Fruit fly (Drosophila melanogaster): Measurements from ENCODE around the gene CG9519.
A peak's percentile ranks its signal among the peaks of the same experiment; 100 is the strongest.

Gene CG9519

dm6 chrX:14840417-14840872, 15.7 kb downstream of the CG9519 start (continued):
- TF ChIP-seq CG2678 (tag; optimal IDR thresholded peaks at IDR 0.05) (peak; percentile 71), zf30C (GFP tag; optimal IDR thresholded peaks at IDR 0.05) (peak; percentile 67), CG15269 (tag; optimal IDR thresholded peaks at IDR 0.05) (peak; percentile 72), nerfin-1 (tag; optimal IDR thresholded peaks at IDR 0.05) (peak; percentile 2), CG11696 (GFP tag; IDR thresholded peaks at IDR 0.05) (0 out of 2 replicates have a peak, but pooled peaks have one; percentile 19), E2f1 (GFP tag; IDR thresholded peaks at IDR 0.05) (peak; percentile 60; the same call in 1 of the 2 replicates), CG9727 (GFP tag; optimal IDR thresholded peaks at IDR 0.05) (peak; percentile 28), CG12391 (tag; optimal IDR thresholded peaks at IDR 0.05) (peak; percentile 63), slou (GFP tag; optimal IDR thresholded peaks at IDR 0.05) (no peak), lab (GFP tag; optimal IDR thresholded peaks at IDR 0.05) (peak; percentile 42), CG16815 (GFP tag; optimal IDR thresholded peaks at IDR 0.05) (no peak), Ssrp (tag; optimal IDR thresholded peaks at IDR 0.05) (peak; percentile 12), tgo (GFP tag; IDR thresholded peaks at IDR 0.05) (peak; percentile 56; the same call in 2 of the 3 replicates), CG17361 (GFP tag; IDR thresholded peaks at IDR 0.05) (0 out of 3 replicates have a peak, but pooled peaks have one; percentile 43), az2 (GFP tag; optimal IDR thresholded peaks at IDR 0.05) (peak; percentile 38), lmd (GFP tag; IDR thresholded peaks at IDR 0.05) (peak; percentile 47; the same call in 1 of the 2 replicates), Fer2 (tag; optimal IDR thresholded peaks at IDR 0.05) (no peak), ATbp (GFP tag; optimal IDR thresholded peaks at IDR 0.05) (no peak), Hr3 (GFP tag; optimal IDR thresholded peaks at IDR 0.05) (peak; percentile 22), Asciz (GFP tag; optimal IDR thresholded peaks at IDR 0.05) (peak; percentile 33), CG7556 (GFP tag; optimal IDR thresholded peaks at IDR 0.05) (peak; percentile 56), Sox100B (GFP tag; optimal IDR thresholded peaks at IDR 0.05) (peak; percentile 39), row (GFP tag; IDR thresholded peaks at IDR 0.05) (peak; percentile 58), CG32767 (GFP tag; IDR thresholded peaks at IDR 0.05) (0 out of 2 replicates have a peak, but pooled peaks have one; percentile 15), Drgx (GFP tag; IDR thresholded peaks at IDR 0.05) (peak; percentile 28; the same call in 1 of the 2 replicates), Pdp1 (GFP tag; optimal IDR thresholded peaks at IDR 0.05) (no peak), dmrt11E (tag; optimal IDR thresholded peaks at IDR 0.05) (peak; percentile 10), CG13287 (GFP tag; IDR thresholded peaks at IDR 0.05; ENCODE audit: partially characterized antibody) (no peak), chn (GFP tag; optimal IDR thresholded peaks at IDR 0.05) (no peak), CG2712 (tag; optimal IDR thresholded peaks at IDR 0.05) (peak; percentile 59), GATAe (GFP tag; conservative IDR thresholded peaks at IDR 0.05) (no peak), CG9609 (GFP tag; optimal IDR thresholded peaks at IDR 0.05) (no peak), CG15601 (tag; optimal IDR thresholded peaks at IDR 0.05) (peak; percentile 7), gem (tag; optimal IDR thresholded peaks at IDR 0.05) (peak; percentile 81), CG8388 (GFP tag; optimal IDR thresholded peaks at IDR 0.05) (peak; percentile 43), dysf (GFP tag; IDR thresholded peaks at IDR 0.05) (peak; percentile 56; the same call in 2 of the 3 replicates), D (optimal IDR thresholded peaks at IDR 0.05) (no peak), D (GFP tag; optimal IDR thresholded peaks at IDR 0.05) (peak; percentile 31), CG30403 (GFP tag; optimal IDR thresholded peaks at IDR 0.05) (peak; percentile 27), CG7839 (tag; optimal IDR thresholded peaks at IDR 0.05) (peak; percentile 74), Rfx (GFP tag; IDR thresholded peaks at IDR 0.05) (peak; percentile 49), CG18599 (GFP tag; optimal IDR thresholded peaks at IDR 0.05) (peak; percentile 41), cwo (GFP tag; optimal IDR thresholded peaks at IDR 0.05) (peak; percentile 26), HLH4C (GFP tag; IDR thresholded peaks at IDR 0.05; ENCODE audit: partially characterized antibody) (no peak), Eip74EF (GFP tag; optimal IDR thresholded peaks at IDR 0.05) (peak in 1 of 2 experiments; percentile 30), odd (GFP tag; optimal IDR thresholded peaks at IDR 0.05) (peak; percentile 9), tap (tag; optimal IDR thresholded peaks at IDR 0.05) (peak; percentile 37), slbo (GFP tag; IDR thresholded peaks at IDR 0.05) (peak; percentile 75), Sox102F (GFP tag; optimal IDR thresholded peaks at IDR 0.05) (peak; percentile 63)

Data from whole organism, embryonic.